Worm (Caenorhabditis elegans): ENCODE measurements around the gene Y57A10A.31.

- no peak for TF ChIP-seq nhr-237 (tag; optimal IDR thresholded peaks at IDR 0.05)
- no peak for TF ChIP-seq elt-3 (tag; optimal IDR thresholded peaks at IDR 0.05)
- TF ChIP-seq elt-1 (tag; optimal IDR thresholded peaks at IDR 0.05) = no peak
- TF ChIP-seq mab-5 (tag; optimal IDR thresholded peaks at IDR 0.05) = no peak
- TF ChIP-seq skn-1 (tag; optimal IDR thresholded peaks at IDR 0.05) = no peak
- no peak for TF ChIP-seq mdl-1 (tag; optimal IDR thresholded peaks at IDR 0.05)
- no peak for TF ChIP-seq lsy-2 (tag; optimal IDR thresholded peaks at IDR 0.05)
- TF ChIP-seq ztf-11 (tag; optimal IDR thresholded peaks at IDR 0.05) = no peak
- no peak for TF ChIP-seq nhr-6 (tag; optimal IDR thresholded peaks at IDR 0.05)
Measured at ce11 chrII:12323305-12323704, 34.1 kb downstream of the Y57A10A.31 start, which contains the start of gene sre-53.
